Worm (Caenorhabditis elegans) whole organism, young adult: ENCODE data around the gene nars-2.

Source experiments
- B0035.1 ChIP-seq: sonication (generic microtip); optimal IDR thresholded peaks from 2 replicates; lab custom pipeline; 2016; ENCODE audit warnings: missing genetic modification characterization, mild to moderate bottlenecking, missing compliant biosample characterization, missing genotype, missing genetic modification reagents
- B0261.1 ChIP-seq: sonication (generic microtip); optimal IDR thresholded peaks from 2 replicates; lab custom pipeline; 2016; ENCODE audit warnings: mild to moderate bottlenecking, missing genetic modification characterization, moderate library complexity, missing compliant biosample characterization
- B0336.3 ChIP-seq: fragments of 200-800 bp; sonication (Bioruptor generic); IDR thresholded peaks from 2 replicates; pipeline ENCODE4 v1.3.6; 2022; ENCODE audit warnings: missing genetic modification characterization, missing compliant biosample characterization
- C17E4.6 ChIP-seq: fragments of 200-800 bp; sonication (Bioruptor generic); IDR thresholded peaks from 2 replicates; pipeline ENCODE4 v1.3.6; 2022; ENCODE audit warnings: missing genetic modification reagents, missing genetic modification characterization, missing compliant biosample characterization
- F22D6.2 ChIP-seq: sonication (generic microtip); optimal IDR thresholded peaks from 2 replicates; lab custom pipeline; 2016; ENCODE audit warnings: mild to moderate bottlenecking, missing genetic modification characterization, missing compliant biosample characterization
- T26A5.8 ChIP-seq: sonication (generic microtip); optimal IDR thresholded peaks from 2 replicates; lab custom pipeline; 2016; ENCODE audit warnings: missing genetic modification characterization, missing compliant biosample characterization
- ZK185.1 ChIP-seq: sonication (generic microtip); optimal IDR thresholded peaks from 2 replicates; lab custom pipeline; 2016; ENCODE audit warnings: mild to moderate bottlenecking, missing genetic modification characterization, missing compliant biosample characterization; ENCODE audit not compliant: poor library complexity, severe bottlenecking
- aptf-3 ChIP-seq: fragments of 200-800 bp; sonication (Bioruptor generic); IDR thresholded peaks from 2 replicates; pipeline ENCODE4 v1.3.6; 2022; ENCODE audit warnings: missing genetic modification characterization, missing compliant biosample characterization
- attf-6 ChIP-seq: fragments of 200-800 bp; sonication (Bioruptor generic); IDR thresholded peaks from 2 replicates; pipeline ENCODE4 v1.3.6; 2022; ENCODE audit warnings: missing genetic modification reagents, missing genetic modification characterization, missing compliant biosample characterization
- cebp-1 ChIP-seq, 2 experiments: fragments of 200-800 bp in 1 of 2; sonication (Bioruptor generic) in 1 of 2; sonication (generic microtip) in 1 of 2; IDR thresholded peaks in 1 of 2; optimal IDR thresholded peaks in 1 of 2; 2 replicates each; pipeline versions ENCODE4 v1.3.6 to Lab custom; 2017 to 2022; ENCODE audit warnings: missing compliant biosample characterization in 2 of 2, missing genetic modification characterization in 2 of 2, mild to moderate bottlenecking in 1 of 2, missing genetic modification reagents in 1 of 2, moderate library complexity in 1 of 2
- ceh-100 ChIP-seq: fragments of 200-800 bp; sonication (Bioruptor generic); IDR thresholded peaks from 2 replicates; pipeline ENCODE4 v1.3.6; 2022; ENCODE audit warnings: missing genetic modification reagents, missing genetic modification characterization, missing compliant biosample characterization
- ceh-40 ChIP-seq: fragments of 200-800 bp; sonication (Bioruptor generic); IDR thresholded peaks from 2 replicates; pipeline ENCODE4 v1.3.6; 2022; ENCODE audit warnings: missing genetic modification characterization, missing compliant biosample characterization
- ceh-58 ChIP-seq: fragments of 200-800 bp; sonication (Bioruptor generic); IDR thresholded peaks from 2 replicates; pipeline ENCODE4 v1.3.6; 2022; ENCODE audit warnings: missing genetic modification characterization, missing compliant biosample characterization
- egrh-3 ChIP-seq: fragments of 200-800 bp; sonication (Bioruptor generic); IDR thresholded peaks from 2 replicates; pipeline ENCODE4 v1.3.6; 2022; ENCODE audit warnings: missing genetic modification reagents, missing genetic modification characterization, missing compliant biosample characterization
- hmg-1.2 ChIP-seq: fragments of 200-800 bp; sonication (Bioruptor generic); IDR thresholded peaks from 2 replicates; pipeline ENCODE4 v1.3.6; 2022; ENCODE audit warnings: missing genetic modification reagents, missing genetic modification characterization, missing compliant biosample characterization
- lsl-1 ChIP-seq: fragments of 200-800 bp; sonication (Bioruptor generic); optimal IDR thresholded peaks from 2 replicates; lab custom pipeline; 2018; ENCODE audit warnings: mild to moderate bottlenecking, missing genetic modification characterization, moderate library complexity, missing compliant biosample characterization
- madf-3 ChIP-seq: fragments of 200-800 bp; sonication (Bioruptor generic); IDR thresholded peaks from 2 replicates; pipeline ENCODE4 v1.3.6; 2022; ENCODE audit warnings: missing genetic modification reagents, missing genetic modification characterization, missing compliant biosample characterization
- madf-6 ChIP-seq: fragments of 200-800 bp; sonication (Bioruptor generic); IDR thresholded peaks from 2 replicates; pipeline ENCODE4 v1.3.6; 2022; ENCODE audit warnings: missing genetic modification reagents, missing genetic modification characterization, missing compliant biosample characterization
- mcd-1 ChIP-seq: fragments of 200-800 bp; sonication (Bioruptor generic); IDR thresholded peaks from 2 replicates; pipeline ENCODE4 v1.3.6; 2022; ENCODE audit warnings: missing genetic modification reagents, missing genetic modification characterization, missing compliant biosample characterization
- mes-4 ChIP-seq: sonication (generic microtip); optimal IDR thresholded peaks from 2 replicates; lab custom pipeline; 2016; ENCODE audit warnings: missing genotype, missing genetic modification characterization, missing compliant biosample characterization
- nfya-1 ChIP-seq: sonication (generic microtip); optimal IDR thresholded peaks from 2 replicates; lab custom pipeline; 2017; ENCODE audit warnings: antibody characterized with exemption, missing compliant biosample characterization, missing genetic modification characterization, borderline replicate concordance; ENCODE audit not compliant: insufficient read depth
- nfya-2 ChIP-seq: fragments of 200-800 bp; sonication (Bioruptor generic); IDR thresholded peaks from 2 replicates; pipeline ENCODE4 v1.3.6; 2022; ENCODE audit warnings: missing genetic modification reagents, missing genetic modification characterization, missing compliant biosample characterization
- nhr-179 ChIP-seq: sonication (generic microtip); optimal IDR thresholded peaks from 2 replicates; lab custom pipeline; 2016; ENCODE audit warnings: mild to moderate bottlenecking, missing genetic modification characterization, missing compliant biosample characterization
- rcor-1 ChIP-seq: fragments of 200-800 bp; sonication (Bioruptor generic); IDR thresholded peaks from 2 replicates; pipeline ENCODE4 v1.3.6; 2022; ENCODE audit warnings: missing genetic modification reagents, missing genetic modification characterization, missing compliant biosample characterization
- rpc-1 ChIP-seq, 2 experiments: fragments of 150-350 bp in 1 of 2; sonication (generic microtip) in 1 of 2; optimal IDR thresholded peaks; 2 replicates each; lab custom pipeline; 2014 to 2018; ENCODE audit warnings: missing biosample characterization in 1 of 2, missing genetic modification characterization in 1 of 2, missing genetic modification reagents in 1 of 2, missing genotype in 1 of 2
- snpc-1.3 ChIP-seq: sonication (generic microtip); optimal IDR thresholded peaks from 2 replicates; lab custom pipeline; 2017; ENCODE audit warnings: missing genetic modification characterization, mild to moderate bottlenecking, missing compliant biosample characterization, antibody characterized with exemption, moderate library complexity, missing genotype, missing genetic modification reagents; ENCODE audit not compliant: insufficient read depth
- snpc-4 ChIP-seq, 5 experiments: fragments of 150-350 bp in 1 of 5; sonication (generic microtip) in 4 of 5; optimal IDR thresholded peaks; 2 replicates each; lab custom pipeline; 2014 to 2018; ENCODE audit warnings: missing genetic modification characterization in 5 of 5, missing biosample characterization in 3 of 5, antibody characterized with exemption in 2 of 5, mild to moderate bottlenecking in 2 of 5, missing compliant biosample characterization in 2 of 5, missing genotype in 2 of 5, moderate library complexity in 2 of 5, missing genetic modification reagents in 1 of 5
- tbp1 ChIP-seq: fragments of 200-800 bp; sonication (Bioruptor generic); optimal IDR thresholded peaks from 2 replicates; lab custom pipeline; 2018; ENCODE audit warnings: mild to moderate bottlenecking, missing genetic modification characterization, missing compliant biosample characterization
- tlf-1 ChIP-seq: fragments of 200-800 bp; sonication (Bioruptor generic); optimal IDR thresholded peaks from 2 replicates; lab custom pipeline; 2018; ENCODE audit warnings: mild to moderate bottlenecking, missing genetic modification characterization, missing compliant biosample characterization
- unc-62 ChIP-seq: fragments of 150-350 bp; optimal IDR thresholded peaks from 2 replicates; lab custom pipeline; 2014; ENCODE audit warnings: missing biosample characterization, missing genetic modification reagents, missing genetic modification characterization
- zfh-2 ChIP-seq: fragments of 200-800 bp; sonication (Bioruptor generic); conservative IDR thresholded peaks from 2 replicates; pipeline ENCODE4 v1.3.6; 2022; ENCODE audit warnings: missing genetic modification reagents, missing genetic modification characterization, missing compliant biosample characterization
- ztf-22 ChIP-seq: fragments of 200-800 bp; sonication (Bioruptor generic); optimal IDR thresholded peaks from 2 replicates; lab custom pipeline; 2018; ENCODE audit warnings: mild to moderate bottlenecking, missing genetic modification characterization, moderate library complexity, missing compliant biosample characterization
- ztf-3 ChIP-seq: fragments of 200-800 bp; sonication (Bioruptor generic); optimal IDR thresholded peaks from 2 replicates; lab custom pipeline; 2018; ENCODE audit warnings: mild to moderate bottlenecking, missing genetic modification characterization, missing compliant biosample characterization
- ztf-6 ChIP-seq: fragments of 200-800 bp; sonication (Bioruptor generic); IDR thresholded peaks from 2 replicates; pipeline ENCODE4 v1.3.6; 2022; ENCODE audit warnings: missing genetic modification reagents, missing genetic modification characterization, missing compliant biosample characterization

Gene nars-2

ce11 chrIII:11484139-11484590 is 16.4 kb downstream of the nars-2 start, which contains the start of gene fbxa-220:
TSS of gene fbxa-220 (minus strand) at chrIII:11484189.
- TF ChIP-seq ztf-22 (GFP tag; lab: Kevin White, UChicago) (no peak), ztf-3 (GFP tag; lab: Kevin White, UChicago) (no peak), rcor-1 (GFP tag; lab: Robert Waterston, UW) (no peak), mes-4 (tag; lab: Kevin White, UChicago) (no peak), ztf-6 (GFP tag; lab: Robert Waterston, UW) (no peak), B0035.1 (no peak), madf-3 (GFP tag; lab: Robert Waterston, UW) (no peak), F22D6.2 (tag; lab: Kevin White, UChicago) (no peak), tlf-1 (no peak), ceh-100 (no peak), attf-6 (GFP tag; lab: Robert Waterston, UW) (no peak), ceh-40 (GFP tag; lab: Robert Waterston, UW) (no peak), snpc-4 (GFP tag; optimal IDR thresholded peaks at IDR 0.05; lab: Kevin White, UChicago) (no peak), snpc-4 (tag; optimal IDR thresholded peaks at IDR 0.05; lab: Kevin White, UChicago) (no peak), cebp-1 (GFP tag; IDR thresholded peaks at IDR 0.05; lab: Robert Waterston, UW) (no peak), cebp-1 (tag; optimal IDR thresholded peaks at IDR 0.05; lab: Kevin White, UChicago) (no peak), B0336.3 (no peak), unc-62 (no peak), nfya-1 (tag; lab: Kevin White, UChicago) (no peak), T26A5.8 (tag; lab: Kevin White, UChicago) (no peak)

- peak; percentile 55 for TF ChIP-seq zfh-2 (GFP tag; lab: Robert Waterston, UW)
- TF ChIP-seq nfya-2 (GFP tag; lab: Robert Waterston, UW) = no peak
- TF ChIP-seq hmg-1.2 (GFP tag; lab: Robert Waterston, UW) = peak; percentile 44; the same call in 1 of the 2 replicates
These were observed 19.2 kb downstream of the nars-2 start for ce11 chrIII:11481309-11481845.

ce11 chrIII:11478468-11479363 is 21.8 kb downstream of the nars-2 start:
- TF ChIP-seq aptf-3 (GFP tag; lab: Robert Waterston, UW) (no peak), nhr-179 (no peak), zfh-2 (GFP tag; lab: Robert Waterston, UW) (0 out of 2 replicates have a peak, but pooled peaks have one; percentile 49), ZK185.1 (tag; lab: Kevin White, UChicago) (no peak), C17E4.6 (GFP tag; lab: Robert Waterston, UW) (no peak), rpc-1 (optimal IDR thresholded peaks at IDR 0.05; lab: Kevin White, UChicago) (no peak), rpc-1 (tag; optimal IDR thresholded peaks at IDR 0.05; lab: Kevin White, UChicago) (peak; percentile 56), B0261.1 (tag; lab: Kevin White, UChicago) (peak; percentile 20), tbp1 (GFP tag; lab: Kevin White, UChicago) (peak; percentile 73), lsl-1 (GFP tag; lab: Kevin White, UChicago) (peak; percentile 6)

- no peak for TF ChIP-seq snpc-1.3 (tag; lab: Kevin White, UChicago)
- 0 out of 2 replicates have a peak, but pooled peaks have one; percentile 39 for TF ChIP-seq ceh-58
- TF ChIP-seq egrh-3 = peak; percentile 62; the same call in 1 of the 2 replicates
- TF ChIP-seq cebp-1 (GFP tag; IDR thresholded peaks at IDR 0.05; lab: Robert Waterston, UW) = no peak
- TF ChIP-seq cebp-1 (tag; optimal IDR thresholded peaks at IDR 0.05; lab: Kevin White, UChicago) = no peak
- TF ChIP-seq mcd-1 (GFP tag; lab: Robert Waterston, UW) = 0 out of 2 replicates have a peak, but pooled peaks have one; percentile 15
- TF ChIP-seq zfh-2 (GFP tag; lab: Robert Waterston, UW) = peak; percentile 75
- TF ChIP-seq madf-6 (GFP tag; lab: Robert Waterston, UW) = no peak
These were observed 23.2 kb downstream of the nars-2 start for ce11 chrIII:11477307-11477706.
